Fruit fly (Drosophila melanogaster): ENCODE measurements around the gene Irk3.

Irk3 gene

DNA sequence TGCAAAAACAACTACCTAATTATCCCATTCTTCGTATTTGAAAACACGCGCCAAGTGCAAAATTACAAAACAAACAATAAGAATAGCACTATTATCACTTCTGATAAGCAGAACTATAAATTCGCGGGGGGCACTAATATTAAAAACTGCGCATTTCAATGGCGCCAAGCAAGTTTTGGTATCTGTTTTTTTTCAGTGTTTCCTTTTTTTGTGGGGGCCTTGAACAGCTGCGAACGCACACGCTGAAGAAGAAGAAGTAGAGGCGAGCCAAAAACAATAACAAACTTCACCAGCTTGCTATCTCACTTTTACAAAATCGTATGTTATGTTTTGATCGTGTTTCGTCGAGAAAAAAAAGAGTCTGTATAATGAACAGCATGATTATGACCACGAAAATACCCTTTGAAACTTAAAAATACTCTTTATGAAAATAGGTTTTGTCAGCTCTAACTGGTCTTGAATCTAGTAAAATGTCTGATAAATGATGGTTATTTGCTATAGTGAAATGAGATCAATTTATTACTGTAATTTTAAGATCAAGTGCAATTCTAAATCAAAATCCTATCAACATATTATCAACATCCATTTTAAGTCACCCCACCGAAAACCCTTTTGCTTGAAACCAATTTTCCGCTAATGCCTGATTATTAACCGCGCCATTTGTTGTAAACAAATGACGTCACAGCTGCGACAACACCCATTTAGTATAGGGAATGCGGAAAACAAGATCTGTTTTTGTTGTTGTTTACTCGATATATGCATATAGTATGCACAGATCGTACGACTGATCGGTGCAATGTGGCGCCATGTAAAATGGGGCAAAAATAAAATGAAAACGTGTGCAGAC is 19.4 kb downstream of the Irk3 start (continued):
- TF ChIP-seq D19B (GFP tag; optimal IDR thresholded peaks at IDR 0.05) (peak; percentile 83), CG8924 (tag; optimal IDR thresholded peaks at IDR 0.05) (peak; percentile 60), Meics (GFP tag; optimal IDR thresholded peaks at IDR 0.05) (peak; percentile 63), CG2199 (GFP tag; IDR thresholded peaks at IDR 0.05) (peak; percentile 74; the same call in 2 of the 3 replicates), CG17361 (GFP tag; IDR thresholded peaks at IDR 0.05) (peak; percentile 71), zfh1 (GFP tag; IDR thresholded peaks at IDR 0.05) (peak; percentile 59; the same call in 1 of the 3 replicates), phol (tag; optimal IDR thresholded peaks at IDR 0.05) (peak; percentile 66), bcd (GFP tag; optimal IDR thresholded peaks at IDR 0.05) (peak; percentile 39), bab2 (GFP tag; optimal IDR thresholded peaks at IDR 0.05) (peak; percentile 51), CG12236 (GFP tag; optimal IDR thresholded peaks at IDR 0.05) (peak; percentile 35), CG14710 (tag; optimal IDR thresholded peaks at IDR 0.05) (peak; percentile 49), CG30403 (GFP tag; optimal IDR thresholded peaks at IDR 0.05) (peak; percentile 59), CG10321 (GFP tag; IDR thresholded peaks at IDR 0.05) (peak; percentile 45; the same call in 1 of the 2 replicates), CG9609 (GFP tag; optimal IDR thresholded peaks at IDR 0.05) (peak; percentile 72), Aef1 (GFP tag; IDR thresholded peaks at IDR 0.05) (peak; percentile 78), az2 (GFP tag; optimal IDR thresholded peaks at IDR 0.05) (peak; percentile 44), dysf (GFP tag; IDR thresholded peaks at IDR 0.05) (peak; percentile 58; the same call in 2 of the 3 replicates), ftz-f1 (GFP tag; optimal IDR thresholded peaks at IDR 0.05) (peak; percentile 97), CG11696 (GFP tag; IDR thresholded peaks at IDR 0.05) (peak; percentile 46; the same call in 1 of the 2 replicates), CG12942 (GFP tag; optimal IDR thresholded peaks at IDR 0.05) (peak; percentile 31), corto (GFP tag; optimal IDR thresholded peaks at IDR 0.05) (no peak), E2f1 (GFP tag; IDR thresholded peaks at IDR 0.05) (peak; percentile 55), luna (GFP tag; optimal IDR thresholded peaks at IDR 0.05) (peak; percentile 0), HmgZ (tag; optimal IDR thresholded peaks at IDR 0.05) (peak; percentile 53), sima (GFP tag; optimal IDR thresholded peaks at IDR 0.05) (no peak), ssp (GFP tag; IDR thresholded peaks at IDR 0.05) (no peak), salm (tag; optimal IDR thresholded peaks at IDR 0.05) (peak; percentile 3), Optix (GFP tag; IDR thresholded peaks at IDR 0.05) (peak; percentile 80), Elba2 (GFP tag; optimal IDR thresholded peaks at IDR 0.05) (peak; percentile 72), CG17912 (GFP tag; optimal IDR thresholded peaks at IDR 0.05) (no peak), ara (GFP tag; IDR thresholded peaks at IDR 0.05) (peak; percentile 64), zfh2 (GFP tag; optimal IDR thresholded peaks at IDR 0.05) (peak; percentile 58), Hr51 (GFP tag; optimal IDR thresholded peaks at IDR 0.05) (peak; percentile 27 to 43), CG34224 (GFP tag; IDR thresholded peaks at IDR 0.05; ENCODE audit: partially characterized antibody) (no peak; the same call in 2 of the 3 replicates), Sry-δ (GFP tag; optimal IDR thresholded peaks at IDR 0.05) (peak; percentile 33), gsb-n (tag; optimal IDR thresholded peaks at IDR 0.05) (no peak), Myb (GFP tag; optimal IDR thresholded peaks at IDR 0.05) (peak; percentile 40), Bdp1 (GFP tag; optimal IDR thresholded peaks at IDR 0.05) (no peak), CG2875 (GFP tag; optimal IDR thresholded peaks at IDR 0.05) (peak; percentile 21), jumu (GFP tag; optimal IDR thresholded peaks at IDR 0.05) (peak; percentile 67), CG10431 (GFP tag; optimal IDR thresholded peaks at IDR 0.05) (no peak), croc (GFP tag; conservative IDR thresholded peaks at IDR 0.05) (no peak; the same call in 1 of the 3 replicates), CG5953 (GFP tag; IDR thresholded peaks at IDR 0.05) (peak; percentile 49), zf30C (GFP tag; optimal IDR thresholded peaks at IDR 0.05) (peak; percentile 94), CG8290 (GFP tag; optimal IDR thresholded peaks at IDR 0.05) (peak; percentile 24), CG8290 (tag; optimal IDR thresholded peaks at IDR 0.05) (peak in 1 of 2 experiments; percentile 60), CG16813 (GFP tag; IDR thresholded peaks at IDR 0.05; ENCODE audit: partially characterized antibody) (no peak), CG12155 (GFP tag; optimal IDR thresholded peaks at IDR 0.05) (peak; percentile 57), CG7987 (GFP tag; optimal IDR thresholded peaks at IDR 0.05) (peak; percentile 75)

All from whole organism, embryonic.